Worm (Caenorhabditis elegans) whole organism, L4 larva: ENCODE results near the gene clec-67.
A peak's percentile ranks its signal among the peaks of the same experiment; 100 is the strongest.

Experiments used
- D1046.2 ChIP-seq: fragments of 200-800 bp; sonication (Bioruptor generic); IDR thresholded peaks from 2 replicates; pipeline ENCODE4 v1.3.6; 2022; ENCODE audit warnings: missing genetic modification characterization, missing compliant biosample characterization
- F10B5.3 ChIP-seq: sonication (generic microtip); optimal IDR thresholded peaks from 2 replicates; lab custom pipeline; 2016; ENCODE audit warnings: mild to moderate bottlenecking, missing genetic modification characterization, missing compliant biosample characterization
- F37D6.2 ChIP-seq: sonication (generic microtip); optimal IDR thresholded peaks from 2 replicates; lab custom pipeline; 2016; ENCODE audit warnings: mild to moderate bottlenecking, missing genetic modification characterization, missing compliant biosample characterization
- T26A8.4 ChIP-seq: fragments of 200-800 bp; sonication (Bioruptor generic); IDR thresholded peaks from 2 replicates; pipeline ENCODE4 v1.3.6; 2022; ENCODE audit warnings: missing genetic modification characterization, missing compliant biosample characterization
- Y48G9A.11 ChIP-seq: fragments of 200-800 bp; sonication (Bioruptor generic); IDR thresholded peaks from 2 replicates; pipeline ENCODE4 v1.3.6; 2022; ENCODE audit warnings: missing genetic modification reagents, missing genetic modification characterization, missing compliant biosample characterization
- ZK337.2 ChIP-seq: fragments of 200-800 bp; sonication (Bioruptor generic); IDR thresholded peaks from 2 replicates; pipeline ENCODE4 v1.3.6; 2022; ENCODE audit warnings: missing genetic modification reagents, missing genetic modification characterization, missing compliant biosample characterization
- ZK546.5 ChIP-seq, 2 experiments: sonication (generic microtip); optimal IDR thresholded peaks; 2 replicates each; lab custom pipeline; 2017; ENCODE audit warnings: missing biosample characterization in 2 of 2, missing genetic modification characterization in 2 of 2
- ama-1 ChIP-seq: fragments of 150-350 bp; optimal IDR thresholded peaks from 2 replicates; lab custom pipeline; 2014; ENCODE audit warnings: inconsistent platforms, mixed read lengths
- ceh-28 ChIP-seq: fragments of 150-350 bp; optimal IDR thresholded peaks from 2 replicates; lab custom pipeline; 2014; ENCODE audit warnings: missing biosample characterization, missing genetic modification reagents, missing genetic modification characterization
- ceh-44 ChIP-seq: fragments of 200-800 bp; sonication (Bioruptor generic); IDR thresholded peaks from 2 replicates; pipeline ENCODE4 v1.3.6; 2022; ENCODE audit warnings: missing genetic modification reagents, missing genetic modification characterization, missing compliant biosample characterization
- ceh-82 ChIP-seq: sonication (generic microtip); optimal IDR thresholded peaks from 2 replicates; lab custom pipeline; 2017; ENCODE audit warnings: missing biosample characterization, missing genetic modification characterization
- daf-16 ChIP-seq, 3 experiments: sonication (generic microtip); optimal IDR thresholded peaks; 2 replicates each; lab custom pipeline; 2016 to 2017; ENCODE audit warnings: missing genetic modification characterization in 3 of 3, missing genetic modification reagents in 3 of 3, mild to moderate bottlenecking in 2 of 3, missing compliant biosample characterization in 2 of 3, missing biosample characterization in 1 of 3, moderate library complexity in 1 of 3
- daf-8 ChIP-seq: fragments of 200-800 bp; sonication (Bioruptor generic); IDR thresholded peaks from 2 replicates; pipeline ENCODE4 v1.3.6; 2022; ENCODE audit warnings: missing genetic modification characterization, missing compliant biosample characterization
- dmd-9 ChIP-seq: fragments of 200-800 bp; sonication (Bioruptor generic); IDR thresholded peaks from 2 replicates; pipeline ENCODE4 v1.3.6; 2022; ENCODE audit warnings: missing genetic modification reagents, missing genetic modification characterization, missing compliant biosample characterization
- dve-1 ChIP-seq: sonication (generic microtip); optimal IDR thresholded peaks from 2 replicates; lab custom pipeline; 2017; ENCODE audit warnings: antibody characterized with exemption, mild to moderate bottlenecking, missing genetic modification characterization, missing compliant biosample characterization; ENCODE audit not compliant: insufficient read depth
- fkh-10 ChIP-seq: fragments of 150-350 bp; optimal IDR thresholded peaks from 2 replicates; lab custom pipeline; 2014; ENCODE audit warnings: missing biosample characterization, missing genetic modification reagents, missing genetic modification characterization
- hif-1 ChIP-seq, 2 experiments: sonication (generic microtip); optimal IDR thresholded peaks; 2 replicates each; lab custom pipeline; 2016 to 2017; ENCODE audit warnings: missing compliant biosample characterization in 2 of 2, missing genetic modification characterization in 2 of 2, missing genetic modification reagents in 2 of 2, missing genotype in 2 of 2, mild to moderate bottlenecking in 1 of 2
- hlh-11 ChIP-seq: fragments of 200-800 bp; sonication (Bioruptor generic); optimal IDR thresholded peaks from 2 replicates; lab custom pipeline; 2018; ENCODE audit warnings: mild to moderate bottlenecking, missing genetic modification characterization, missing compliant biosample characterization
- hlh-30 ChIP-seq: sonication (generic microtip); optimal IDR thresholded peaks from 2 replicates; lab custom pipeline; 2017; ENCODE audit warnings: antibody characterized with exemption, mild to moderate bottlenecking, missing genetic modification characterization, missing compliant biosample characterization; ENCODE audit not compliant: insufficient read depth
- hmg-1.1 ChIP-seq: fragments of 200-800 bp; sonication (Bioruptor generic); IDR thresholded peaks from 2 replicates; pipeline ENCODE4 v1.3.6; 2022; ENCODE audit warnings: missing genetic modification reagents, missing genetic modification characterization, missing compliant biosample characterization
- lim-7 ChIP-seq: fragments of 200-800 bp; sonication (Bioruptor generic); IDR thresholded peaks from 2 replicates; pipeline ENCODE4 v1.3.6; 2022; ENCODE audit warnings: missing genetic modification characterization, missing compliant biosample characterization
- lin-1 ChIP-seq: fragments of 200-800 bp; sonication (Bioruptor generic); IDR thresholded peaks from 2 replicates; pipeline ENCODE4 v1.3.6; 2022; ENCODE audit warnings: missing genetic modification reagents, missing genetic modification characterization, missing compliant biosample characterization
- lin-15B ChIP-seq: fragments of 150-350 bp; sonication (generic microtip); optimal IDR thresholded peaks from 3 replicates; lab custom pipeline; 2014; ENCODE audit warnings: missing biosample characterization, missing genetic modification characterization
- lin-38 ChIP-seq: fragments of 200-800 bp; sonication (Bioruptor generic); IDR thresholded peaks from 2 replicates; pipeline ENCODE4 v1.3.6; 2022; ENCODE audit warnings: missing genetic modification reagents, missing genetic modification characterization, missing compliant biosample characterization
- lir-3 ChIP-seq: sonication (generic microtip); optimal IDR thresholded peaks from 2 replicates; lab custom pipeline; 2016; ENCODE audit warnings: mild to moderate bottlenecking, missing genetic modification characterization, missing compliant biosample characterization
- lsy-2 ChIP-seq, 2 experiments: fragments of 150-350 bp in 1 of 2; sonication (generic microtip) in 1 of 2; optimal IDR thresholded peaks; 2 replicates each; lab custom pipeline; 2014 to 2017; ENCODE audit warnings: missing biosample characterization in 2 of 2, missing genetic modification characterization in 2 of 2
- mep-1 ChIP-seq: fragments of 150-350 bp; sonication (generic microtip); optimal IDR thresholded peaks from 3 replicates; lab custom pipeline; 2014; ENCODE audit warnings: missing biosample characterization, missing genetic modification characterization
- mes-2 ChIP-seq: sonication (generic microtip); optimal IDR thresholded peaks from 2 replicates; lab custom pipeline; 2016; ENCODE audit warnings: missing genotype, mild to moderate bottlenecking, missing genetic modification characterization, missing compliant biosample characterization; ENCODE audit not compliant: poor library complexity, severe bottlenecking
- mxl-2 ChIP-seq: fragments of 200-800 bp; sonication (Bioruptor generic); conservative IDR thresholded peaks from 2 replicates; pipeline ENCODE4 v1.3.6; 2022; ENCODE audit warnings: missing genetic modification reagents, missing genetic modification characterization, missing compliant biosample characterization
- nhr-10 ChIP-seq: fragments of 150-350 bp; optimal IDR thresholded peaks from 2 replicates; lab custom pipeline; 2014; ENCODE audit warnings: missing biosample characterization, missing genetic modification characterization
- nhr-11 ChIP-seq: fragments of 150-350 bp; optimal IDR thresholded peaks from 2 replicates; lab custom pipeline; 2014; ENCODE audit warnings: missing biosample characterization, missing genetic modification characterization
- nhr-28 ChIP-seq: fragments of 150-350 bp; optimal IDR thresholded peaks from 2 replicates; lab custom pipeline; 2014; ENCODE audit warnings: missing biosample characterization, missing genetic modification characterization
- nhr-77 ChIP-seq: fragments of 150-350 bp; optimal IDR thresholded peaks from 2 replicates; lab custom pipeline; 2014; ENCODE audit warnings: missing biosample characterization, missing genetic modification characterization
- pha-4 ChIP-seq, 2 experiments: fragments of 150-350 bp in 1 of 2; fragments of 200-800 bp in 1 of 2; sonication (Bioruptor generic) in 1 of 2; IDR thresholded peaks in 1 of 2; optimal IDR thresholded peaks in 1 of 2; 2 replicates each; pipeline versions ENCODE4 v1.3.6 to Lab custom; 2014 to 2022; ENCODE audit warnings: missing genetic modification characterization in 2 of 2, missing genetic modification reagents in 2 of 2, missing biosample characterization in 1 of 2, missing compliant biosample characterization in 1 of 2
- skn-1 ChIP-seq: fragments of 150-350 bp; optimal IDR thresholded peaks from 2 replicates; lab custom pipeline; 2014; ENCODE audit warnings: missing biosample characterization, missing genetic modification characterization
- snpc-1.2 ChIP-seq: fragments of 200-800 bp; sonication (Bioruptor generic); IDR thresholded peaks from 2 replicates; pipeline ENCODE4 v1.3.6; 2022; ENCODE audit warnings: missing genetic modification reagents, missing genetic modification characterization, missing compliant biosample characterization
- snpc-4 ChIP-seq: fragments of 150-350 bp; optimal IDR thresholded peaks from 2 replicates; lab custom pipeline; 2014; ENCODE audit warnings: missing biosample characterization, missing genetic modification characterization
- unc-39 ChIP-seq: sonication (generic microtip); optimal IDR thresholded peaks from 2 replicates; lab custom pipeline; 2017; ENCODE audit warnings: missing biosample characterization, missing genetic modification characterization
- vab-7 ChIP-seq: fragments of 200-800 bp; sonication (Bioruptor generic); IDR thresholded peaks from 2 replicates; pipeline ENCODE4 v1.3.6; 2022; ENCODE audit warnings: missing genetic modification reagents, missing genetic modification characterization, missing compliant biosample characterization
- zag-1 ChIP-seq: fragments of 150-350 bp; optimal IDR thresholded peaks from 2 replicates; lab custom pipeline; 2014; ENCODE audit warnings: missing biosample characterization, missing genetic modification characterization
- zfp-2 ChIP-seq: sonication (generic microtip); optimal IDR thresholded peaks from 2 replicates; lab custom pipeline; 2016; ENCODE audit warnings: mild to moderate bottlenecking, missing genetic modification characterization, missing compliant biosample characterization
- zfp-3 ChIP-seq: fragments of 200-800 bp; sonication (Bioruptor generic); conservative IDR thresholded peaks from 2 replicates; pipeline ENCODE4 v1.3.6; 2022; ENCODE audit warnings: missing genetic modification reagents, missing genetic modification characterization, missing compliant biosample characterization
- zip-11 ChIP-seq: fragments of 200-800 bp; sonication (Bioruptor generic); IDR thresholded peaks from 2 replicates; pipeline ENCODE4 v1.3.6; 2022; ENCODE audit warnings: missing genetic modification characterization, missing compliant biosample characterization
- ztf-7 ChIP-seq: fragments of 150-350 bp; optimal IDR thresholded peaks from 2 replicates; lab custom pipeline; 2014; ENCODE audit warnings: missing biosample characterization, missing genetic modification characterization

Gene clec-67

ce11 chrIV:3874417-3874816 is 47.5 kb upstream of the clec-67 start (continued):
- TF ChIP-seq pha-4 (GFP tag; IDR thresholded peaks at IDR 0.05; lab: Robert Waterston, UW) (no peak), pha-4 (tag; optimal IDR thresholded peaks at IDR 0.05; lab: Kevin White, UChicago) (peak; percentile 7), ceh-82 (no peak), T26A8.4 (GFP tag; lab: Robert Waterston, UW) (0 out of 2 replicates have a peak, but pooled peaks have one; percentile 34), mep-1 (tag; lab: Kevin White, UChicago) (peak; percentile 72), skn-1 (tag; lab: Kevin White, UChicago) (no peak), ZK546.5 (tag; optimal IDR thresholded peaks at IDR 0.05; lab: Kevin White, UChicago) (no peak), mxl-2 (GFP tag; lab: Robert Waterston, UW) (no peak), zfp-2 (tag; lab: Kevin White, UChicago) (no peak), F10B5.3 (no peak), dmd-9 (no peak), lim-7 (GFP tag; lab: Robert Waterston, UW) (no peak), lin-38 (GFP tag; lab: Robert Waterston, UW) (no peak; the same call in 1 of the 2 replicates), nhr-77 (tag; lab: Kevin White, UChicago) (peak; percentile 55), fkh-10 (no peak), ceh-44 (GFP tag; lab: Robert Waterston, UW) (no peak), lsy-2 (tag; optimal IDR thresholded peaks at IDR 0.05; lab: Kevin White, UChicago) (peak in 1 of 2 experiments; percentile 36), nhr-11 (peak; percentile 14), daf-8 (no peak), ZK337.2 (GFP tag; lab: Robert Waterston, UW) (no peak), ztf-7 (tag; lab: Kevin White, UChicago) (no peak), zag-1 (tag; lab: Kevin White, UChicago) (no peak), vab-7 (GFP tag; lab: Robert Waterston, UW) (no peak), zfp-3 (GFP tag; lab: Robert Waterston, UW) (no peak), lin-1 (GFP tag; lab: Robert Waterston, UW) (no peak), snpc-4 (tag; lab: Kevin White, UChicago) (no peak), zip-11 (GFP tag; lab: Robert Waterston, UW) (no peak), D1046.2 (GFP tag; lab: Robert Waterston, UW) (no peak), hmg-1.1 (GFP tag; lab: Robert Waterston, UW) (0 out of 2 replicates have a peak, but pooled peaks have one; percentile 27), ama-1 (peak; percentile 97), dve-1 (peak; percentile 51), ceh-28 (tag; lab: Kevin White, UChicago) (no peak), Y48G9A.11 (GFP tag; lab: Robert Waterston, UW) (no peak), F37D6.2 (no peak), lir-3 (no peak), daf-16 (GFP tag; optimal IDR thresholded peaks at IDR 0.05; lab: Kevin White, UChicago) (no peak), daf-16 (tag; optimal IDR thresholded peaks at IDR 0.05; lab: Kevin White, UChicago) (peak; percentile 1), mes-2 (tag; lab: Kevin White, UChicago) (peak; percentile 43), snpc-1.2 (GFP tag; lab: Robert Waterston, UW) (no peak), hlh-30 (peak; percentile 28), unc-39 (tag; lab: Kevin White, UChicago) (no peak), lin-15B (tag; lab: Kevin White, UChicago) (no peak), nhr-10 (tag; lab: Kevin White, UChicago) (no peak), hif-1 (tag; optimal IDR thresholded peaks at IDR 0.05; lab: Kevin White, UChicago) (no peak), hlh-11 (tag; lab: Kevin White, UChicago) (peak; percentile 71), nhr-28 (tag; lab: Kevin White, UChicago) (peak; percentile 67)
